Worm (Caenorhabditis elegans): ENCODE data around the gene amt-1.

The amt-1 gene

DNA sequence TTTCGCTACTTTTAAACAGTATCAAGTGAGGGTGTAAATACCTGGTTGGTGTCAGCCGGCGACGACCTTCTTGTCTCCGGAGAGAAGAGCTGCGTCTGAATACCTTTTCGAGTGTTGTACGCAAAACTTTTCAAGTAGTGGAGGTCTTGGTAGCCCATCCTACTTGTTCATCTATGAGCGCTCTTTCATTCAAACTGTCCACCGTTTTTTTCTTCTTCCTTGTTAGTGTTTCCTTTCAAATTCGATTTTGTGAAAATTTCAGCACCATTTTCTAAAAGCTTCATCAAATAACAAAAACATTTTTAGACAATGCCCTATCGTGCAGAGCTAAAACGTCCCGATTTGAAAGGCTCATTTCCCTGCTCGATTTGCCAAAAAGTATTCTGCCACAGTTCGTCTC, 16.9 kb upstream of the amt-1 start, which contains the start of gene ham-2:
Gene ham-2, plus strand, starts transcription at position 301 of the 400 bp plus-strand sequence.
- no peak for TF ChIP-seq M03D4.4 (tag; optimal IDR thresholded peaks at IDR 0.05)
- TF ChIP-seq unc-120 (tag; optimal IDR thresholded peaks at IDR 0.05; ENCODE audit: poor library complexity, severe bottlenecking), result no peak
- no peak for TF ChIP-seq drap-1 (GFP tag; optimal IDR thresholded peaks at IDR 0.05)
- no peak for TF ChIP-seq lin-13 (tag; optimal IDR thresholded peaks at IDR 0.05)
- no peak for TF ChIP-seq ceh-43 (GFP tag; optimal IDR thresholded peaks at IDR 0.05)
- no peak for TF ChIP-seq mab-5 (tag; optimal IDR thresholded peaks at IDR 0.05)

ce11 chrX:4556028-4556427, 15.2 kb upstream of the amt-1 start:
- TF ChIP-seq sptf-1 (tag; optimal IDR thresholded peaks at IDR 0.05), result peak; percentile 15
- peak; percentile 93 for TF ChIP-seq ham-2 (GFP tag; optimal IDR thresholded peaks at IDR 0.05)
- TF ChIP-seq zip-8 (tag; optimal IDR thresholded peaks at IDR 0.05), result no peak

DNA sequence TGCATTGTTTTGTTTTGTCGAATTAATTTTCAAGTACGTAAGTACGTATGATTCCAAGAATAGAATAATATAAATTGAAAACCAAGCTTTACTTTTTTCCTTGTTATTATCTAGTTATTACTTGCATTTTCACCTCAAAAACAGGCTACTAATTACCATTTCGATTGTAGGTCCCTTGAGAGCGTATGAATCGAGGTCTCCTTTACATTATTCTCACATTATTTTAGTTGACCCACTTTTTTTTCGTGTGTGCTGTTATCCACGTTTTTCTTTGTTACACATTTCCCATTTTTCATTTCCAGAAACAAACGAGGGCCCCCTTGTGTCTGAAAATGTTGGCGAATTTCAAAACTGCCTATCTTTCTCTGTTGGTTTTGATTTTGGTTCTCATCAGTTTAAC, 9.4 kb upstream of the amt-1 start, which contains the start of gene C05E11.6:
Gene C05E11.6, plus strand, starts transcription at position 301 of the 400 bp plus-strand sequence.
- TF ChIP-seq unc-62 (GFP tag; optimal IDR thresholded peaks at IDR 0.05), result no peak
- no peak for TF ChIP-seq unc-39 (tag; optimal IDR thresholded peaks at IDR 0.05)
- no peak for TF ChIP-seq mls-2 (tag; optimal IDR thresholded peaks at IDR 0.05)
- no peak for TF ChIP-seq lin-32 (GFP tag; optimal IDR thresholded peaks at IDR 0.05)
- TF ChIP-seq hlh-1 (tag; optimal IDR thresholded peaks at IDR 0.05), result no peak
- no peak for TF ChIP-seq ceh-83 (GFP tag; optimal IDR thresholded peaks at IDR 0.05)
- no peak for TF ChIP-seq ceh-39 (tag; optimal IDR thresholded peaks at IDR 0.05)
- TF ChIP-seq nhr-76 (tag; optimal IDR thresholded peaks at IDR 0.05), result no peak
- TF ChIP-seq nhr-2 (tag; optimal IDR thresholded peaks at IDR 0.05), result no peak
- no peak for TF ChIP-seq flh-1 (GFP tag; optimal IDR thresholded peaks at IDR 0.05)
- no peak for TF ChIP-seq mep-1 (tag; optimal IDR thresholded peaks at IDR 0.05)
- no peak for TF ChIP-seq cnd-1 (tag; optimal IDR thresholded peaks at IDR 0.05)

DNA sequence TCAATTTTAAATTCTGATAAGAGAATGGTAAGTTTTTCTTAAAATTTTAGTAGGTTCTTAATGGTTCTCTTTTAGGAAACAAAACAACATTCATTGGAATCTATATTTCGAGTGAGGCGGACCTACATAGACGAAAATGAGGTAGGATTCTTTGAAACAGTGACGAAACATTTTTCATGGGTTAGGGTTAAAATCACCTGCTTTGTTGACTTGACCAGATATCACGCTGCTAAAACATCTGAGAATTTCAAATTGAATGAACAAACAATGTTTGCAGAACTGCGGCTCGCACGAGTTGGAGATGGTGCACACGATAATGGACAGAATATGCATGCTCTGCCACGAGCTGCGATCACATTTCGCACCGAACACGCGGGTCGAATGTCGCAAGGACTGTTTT, 8.9 kb upstream of the amt-1 start:
- TF ChIP-seq ceh-83 (GFP tag; optimal IDR thresholded peaks at IDR 0.05), result no peak
- no peak for TF ChIP-seq hlh-1 (tag; optimal IDR thresholded peaks at IDR 0.05)
- no peak for TF ChIP-seq nhr-237 (tag; optimal IDR thresholded peaks at IDR 0.05)
- no peak for TF ChIP-seq snpc-4 (tag; optimal IDR thresholded peaks at IDR 0.05)
- no peak for TF ChIP-seq flh-1 (GFP tag; optimal IDR thresholded peaks at IDR 0.05)
- no peak for TF ChIP-seq zip-8 (tag; optimal IDR thresholded peaks at IDR 0.05)
- TF ChIP-seq bed-3 (GFP tag; optimal IDR thresholded peaks at IDR 0.05), result no peak
- no peak for TF ChIP-seq unc-62 (GFP tag; optimal IDR thresholded peaks at IDR 0.05)
- no peak for TF ChIP-seq sptf-1 (tag; optimal IDR thresholded peaks at IDR 0.05)
- no peak for TF ChIP-seq ceh-39 (tag; optimal IDR thresholded peaks at IDR 0.05)
- no peak for TF ChIP-seq nhr-12 (tag; optimal IDR thresholded peaks at IDR 0.05)

- TF ChIP-seq ham-2 (GFP tag; optimal IDR thresholded peaks at IDR 0.05), result no peak
- TF ChIP-seq bed-3 (GFP tag; optimal IDR thresholded peaks at IDR 0.05), result no peak
- TF ChIP-seq ztf-11 (tag; optimal IDR thresholded peaks at IDR 0.05), result no peak
- TF ChIP-seq lin-32 (GFP tag; optimal IDR thresholded peaks at IDR 0.05), result no peak
- no peak for TF ChIP-seq nhr-28 (tag; optimal IDR thresholded peaks at IDR 0.05)
- TF ChIP-seq unc-120 (tag; optimal IDR thresholded peaks at IDR 0.05; ENCODE audit: poor library complexity, severe bottlenecking), result no peak
- TF ChIP-seq zip-8 (tag; optimal IDR thresholded peaks at IDR 0.05), result no peak
- TF ChIP-seq flh-1 (GFP tag; optimal IDR thresholded peaks at IDR 0.05), result no peak
- no peak for TF ChIP-seq ceh-43 (GFP tag; optimal IDR thresholded peaks at IDR 0.05)
- no peak for TF ChIP-seq elt-3 (tag; optimal IDR thresholded peaks at IDR 0.05)
- TF ChIP-seq blmp-1 (tag; optimal IDR thresholded peaks at IDR 0.05), result no peak
Measured at ce11 chrX:4564717-4565316, 6.4 kb upstream of the amt-1 start, which contains the start of gene amt-4. TSS of gene amt-4 (plus strand) at chrX:4565302.

DNA sequence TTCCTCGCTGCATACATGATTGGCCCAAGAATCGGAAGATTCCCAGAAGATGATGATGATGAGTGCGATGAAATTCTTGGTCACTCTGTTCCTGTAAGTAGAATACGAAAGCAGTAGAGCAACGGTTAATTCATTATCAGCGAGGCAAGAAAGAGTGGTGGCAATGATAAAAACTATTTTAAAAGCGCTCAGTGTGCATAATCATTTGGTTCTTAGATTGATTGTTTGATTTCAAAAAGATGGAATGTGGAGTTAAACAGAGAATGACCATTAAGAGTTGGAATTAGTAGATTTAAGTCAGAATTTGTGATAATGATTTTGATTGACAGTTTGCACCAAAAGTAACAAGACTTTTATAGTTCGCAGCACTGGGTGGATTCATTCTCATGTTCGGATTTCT, 4.1 kb upstream of the amt-1 start:
- TF ChIP-seq unc-39 (tag; optimal IDR thresholded peaks at IDR 0.05) (no peak), cnd-1 (tag; optimal IDR thresholded peaks at IDR 0.05) (no peak)

Measured in whole organism, mixed stage, embryonic.